Worm (Caenorhabditis elegans) whole organism, midembryonic: Measurements from ENCODE around the gene srf-3.
"Not testable (repeated sequence)": the region's sequence is repeated elsewhere in the genome, so short reads cannot be mapped to it uniquely, and the experiment has no call there.

ENCODE experiments used
- T22C8.4 ChIP-seq: fragments of 200-800 bp; sonication (Bioruptor generic); IDR thresholded peaks from 2 replicates; pipeline ENCODE4 v1.3.6; 2022; ENCODE audit warnings: missing genetic modification characterization, missing compliant biosample characterization
- cog-1 ChIP-seq: sonication (generic microtip); optimal IDR thresholded peaks from 2 replicates; lab custom pipeline; 2016; ENCODE audit warnings: missing genetic modification characterization, missing compliant biosample characterization
- flt-1 ChIP-seq: fragments of 200-800 bp; sonication (Bioruptor generic); IDR thresholded peaks from 2 replicates; pipeline ENCODE4 v1.3.6; 2022; ENCODE audit warnings: missing genetic modification characterization, missing compliant biosample characterization
- klf-2 ChIP-seq: fragments of 200-800 bp; sonication (Bioruptor generic); conservative IDR thresholded peaks from 2 replicates; pipeline ENCODE4 v1.3.6; 2022; ENCODE audit warnings: missing genetic modification reagents, missing genetic modification characterization, missing compliant biosample characterization
- med-1 ChIP-seq: sonication (generic microtip); optimal IDR thresholded peaks from 2 replicates; lab custom pipeline; 2017; ENCODE audit warnings: missing genetic modification characterization, mild to moderate bottlenecking, missing compliant biosample characterization, antibody characterized with exemption, missing genetic modification reagents; ENCODE audit not compliant: insufficient read depth
- ref-1 ChIP-seq: fragments of 200-800 bp; sonication (Bioruptor generic); conservative IDR thresholded peaks from 2 replicates; pipeline ENCODE4 v1.3.6; 2022; ENCODE audit warnings: missing genetic modification reagents, missing genetic modification characterization, missing compliant biosample characterization
- tab-1 ChIP-seq: fragments of 200-800 bp; sonication (Bioruptor generic); IDR thresholded peaks from 2 replicates; pipeline ENCODE4 v1.3.6; 2022; ENCODE audit warnings: missing genetic modification characterization, missing compliant biosample characterization
- ztf-23 ChIP-seq: fragments of 200-800 bp; sonication (Bioruptor generic); IDR thresholded peaks from 2 replicates; pipeline ENCODE4 v1.3.6; 2022; ENCODE audit warnings: missing genetic modification reagents, missing genetic modification characterization, missing compliant biosample characterization
- ztf-29 ChIP-seq: fragments of 200-800 bp; sonication (Bioruptor generic); IDR thresholded peaks from 2 replicates; pipeline ENCODE4 v1.3.6; 2022; ENCODE audit warnings: missing genetic modification reagents, missing genetic modification characterization, missing compliant biosample characterization

The srf-3 gene

DNA sequence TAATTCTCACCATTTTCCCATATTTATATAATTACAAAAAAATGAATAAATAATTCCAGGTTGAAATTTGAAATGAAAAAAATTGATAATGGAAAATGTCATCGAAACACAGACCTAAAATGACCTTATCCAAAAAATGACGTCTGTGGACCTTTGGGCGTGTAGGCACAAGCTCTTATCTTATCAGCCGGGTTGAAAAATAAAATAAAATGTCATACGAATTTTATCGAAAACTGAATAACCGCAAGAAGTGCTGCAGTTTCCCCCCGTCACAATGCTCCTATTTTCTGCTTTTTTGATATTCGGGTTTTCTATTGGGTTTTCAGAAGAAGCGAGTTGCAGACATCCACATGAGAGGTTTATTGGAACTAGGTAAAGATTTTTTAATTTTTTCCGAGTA, 16.6 kb downstream of the srf-3 start, which contains the start of gene clec-186:
clec-186 (plus strand) TSS at position 226 of the 400 bp plus-strand sequence.
- TF ChIP-seq T22C8.4 (GFP tag; lab: Robert Waterston, UW) (no peak), flt-1 (GFP tag; lab: Robert Waterston, UW) (no peak), tab-1 (GFP tag; lab: Robert Waterston, UW) (no peak), ref-1 (GFP tag; lab: Robert Waterston, UW) (no peak), cog-1 (no peak), ztf-23 (GFP tag; lab: Robert Waterston, UW) (no peak), med-1 (GFP tag; lab: Kevin White, UChicago) (no peak), ztf-29 (no peak), klf-2 (GFP tag; lab: Robert Waterston, UW) (no peak)

DNA sequence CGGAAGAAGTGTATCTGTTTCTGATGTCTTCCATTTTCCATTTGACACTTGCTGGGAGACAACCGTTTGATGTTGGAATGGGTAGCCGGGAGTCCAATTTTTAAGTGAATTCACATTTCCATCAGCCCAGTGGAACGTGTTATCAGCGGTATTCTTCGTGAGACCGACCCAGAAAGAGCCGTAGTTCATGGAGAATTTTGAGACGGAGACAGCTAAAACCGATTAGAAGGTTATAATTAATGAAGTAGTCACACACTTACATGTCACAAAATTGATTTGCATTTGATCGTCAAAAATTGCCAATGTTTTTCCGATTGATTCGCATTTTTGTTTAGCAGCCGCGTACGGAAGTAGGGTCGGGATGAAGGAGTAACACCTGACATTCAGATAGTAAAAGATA, 20.1 kb downstream of the srf-3 start:
- no peak for TF ChIP-seq flt-1 (GFP tag; lab: Robert Waterston, UW)
- TF ChIP-seq med-1 (GFP tag; lab: Kevin White, UChicago), result no peak
- TF ChIP-seq klf-2 (GFP tag; lab: Robert Waterston, UW), result no peak
- no peak for TF ChIP-seq ztf-29
- no peak for TF ChIP-seq cog-1
- no peak for TF ChIP-seq ref-1 (GFP tag; lab: Robert Waterston, UW)
- TF ChIP-seq T22C8.4 (GFP tag; lab: Robert Waterston, UW), result no peak
- no peak for TF ChIP-seq ztf-23 (GFP tag; lab: Robert Waterston, UW)
- no peak for TF ChIP-seq tab-1 (GFP tag; lab: Robert Waterston, UW)

- TF ChIP-seq med-1 (GFP tag; lab: Kevin White, UChicago) (no peak), klf-2 (GFP tag; lab: Robert Waterston, UW) (no peak), cog-1 (no peak), T22C8.4 (GFP tag; lab: Robert Waterston, UW) (no peak), ztf-23 (GFP tag; lab: Robert Waterston, UW) (no peak), tab-1 (GFP tag; lab: Robert Waterston, UW) (no peak), flt-1 (GFP tag; lab: Robert Waterston, UW) (no peak), ztf-29 (no peak), ref-1 (GFP tag; lab: Robert Waterston, UW) (no peak)
Observed at ce11 chrIV:12869812-12870211, 20.5 kb downstream of the srf-3 start.

- no peak for TF ChIP-seq ztf-23 (GFP tag; lab: Robert Waterston, UW)
- no peak for TF ChIP-seq cog-1
- no peak for TF ChIP-seq flt-1 (GFP tag; lab: Robert Waterston, UW)
Observed at ce11 chrIV:12870315-12870714, 21.0 kb downstream of the srf-3 start.

- TF ChIP-seq klf-2 (GFP tag; lab: Robert Waterston, UW), result no peak
Observed at ce11 chrIV:12871445-12871947, 22.2 kb downstream of the srf-3 start, which contains the start of gene clec-187. Gene clec-187, minus strand, starts transcription at chrIV:12871495.

ce11 chrIV:12875260-12875659, 25.9 kb downstream of the srf-3 start, which contains the start of gene ZK896.1:
Gene ZK896.1, minus strand, starts transcription at chrIV:12875360.
- TF ChIP-seq cog-1; klf-2 (GFP tag; lab: Robert Waterston, UW); ztf-23 (GFP tag; lab: Robert Waterston, UW): not testable (repeated sequence)

DNA sequence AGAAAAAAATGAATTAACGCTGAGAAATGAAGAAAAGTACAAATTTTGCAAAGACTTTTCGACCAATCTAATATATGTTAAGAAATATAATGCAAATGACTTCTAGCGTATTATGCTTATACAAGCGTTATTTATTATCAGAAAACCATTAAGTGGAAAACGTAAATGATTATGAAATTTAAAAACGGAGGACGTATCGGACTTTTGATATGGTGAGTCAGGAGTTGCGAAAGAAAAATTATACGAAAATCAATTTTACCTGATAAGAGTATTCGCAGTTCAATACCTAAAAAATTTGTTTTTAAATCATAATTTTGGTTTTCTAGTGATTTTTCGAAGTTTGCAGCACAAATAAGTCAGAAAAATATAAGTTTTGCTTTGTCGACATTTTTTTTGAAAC, 27.2 kb downstream of the srf-3 start:
- TF ChIP-seq ztf-29 (no peak), tab-1 (GFP tag; lab: Robert Waterston, UW) (no peak), med-1 (GFP tag; lab: Kevin White, UChicago) (no peak), ztf-23 (GFP tag; lab: Robert Waterston, UW) (no peak)

DNA sequence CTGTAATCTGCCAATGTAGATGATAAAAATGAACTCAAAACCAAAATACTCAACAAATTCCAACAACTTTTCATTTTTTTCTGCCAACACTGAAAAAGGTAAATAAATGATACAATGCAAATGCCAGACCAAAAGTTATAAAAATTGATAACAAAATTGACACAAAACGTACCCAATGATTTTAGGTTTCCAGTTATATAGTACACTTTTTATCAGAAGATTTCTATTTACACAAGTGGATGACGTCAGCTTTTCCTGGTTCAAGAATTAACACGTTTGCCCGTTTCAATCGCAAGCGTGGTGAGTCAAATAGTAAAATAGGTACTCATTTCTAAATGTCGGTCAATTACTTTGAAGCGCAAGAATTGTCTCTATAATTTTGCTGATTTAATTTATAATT, 30.2 kb downstream of the srf-3 start, which contains the start of gene ZK896.5:
ZK896.5 (minus strand) TSS at position 89 of the 400 bp plus-strand sequence.
- TF ChIP-seq med-1 (GFP tag; lab: Kevin White, UChicago) (no peak), klf-2 (GFP tag; lab: Robert Waterston, UW) (no peak), T22C8.4 (GFP tag; lab: Robert Waterston, UW) (no peak), tab-1 (GFP tag; lab: Robert Waterston, UW) (no peak), flt-1 (GFP tag; lab: Robert Waterston, UW) (no peak), ztf-29 (no peak), ztf-23 (GFP tag; lab: Robert Waterston, UW) (no peak), cog-1 (no peak), ref-1 (GFP tag; lab: Robert Waterston, UW) (no peak)

- TF ChIP-seq tab-1 (GFP tag; lab: Robert Waterston, UW), result no peak
- TF ChIP-seq ztf-23 (GFP tag; lab: Robert Waterston, UW), result no peak
- no peak for TF ChIP-seq cog-1
- no peak for TF ChIP-seq ztf-29
- TF ChIP-seq flt-1 (GFP tag; lab: Robert Waterston, UW), result no peak
- no peak for TF ChIP-seq klf-2 (GFP tag; lab: Robert Waterston, UW)
- no peak for TF ChIP-seq med-1 (GFP tag; lab: Kevin White, UChicago)
- no peak for TF ChIP-seq T22C8.4 (GFP tag; lab: Robert Waterston, UW)
Observed at ce11 chrIV:12883190-12883589, 33.9 kb downstream of the srf-3 start, which contains the start of gene ZK896.4. Gene ZK896.4, minus strand, starts transcription at chrIV:12883290.

- no peak for TF ChIP-seq med-1 (GFP tag; lab: Kevin White, UChicago)
- no peak for TF ChIP-seq tab-1 (GFP tag; lab: Robert Waterston, UW)
- TF ChIP-seq ztf-29, result no peak
- TF ChIP-seq T22C8.4 (GFP tag; lab: Robert Waterston, UW), result no peak
- TF ChIP-seq ztf-23 (GFP tag; lab: Robert Waterston, UW), result no peak
- no peak for TF ChIP-seq ref-1 (GFP tag; lab: Robert Waterston, UW)
- no peak for TF ChIP-seq cog-1
Observed at ce11 chrIV:12886012-12886411, 36.7 kb downstream of the srf-3 start.
